Fruit fly (Drosophila melanogaster): ENCODE measurements around the gene CG10185.

CG10185 gene

DNA sequence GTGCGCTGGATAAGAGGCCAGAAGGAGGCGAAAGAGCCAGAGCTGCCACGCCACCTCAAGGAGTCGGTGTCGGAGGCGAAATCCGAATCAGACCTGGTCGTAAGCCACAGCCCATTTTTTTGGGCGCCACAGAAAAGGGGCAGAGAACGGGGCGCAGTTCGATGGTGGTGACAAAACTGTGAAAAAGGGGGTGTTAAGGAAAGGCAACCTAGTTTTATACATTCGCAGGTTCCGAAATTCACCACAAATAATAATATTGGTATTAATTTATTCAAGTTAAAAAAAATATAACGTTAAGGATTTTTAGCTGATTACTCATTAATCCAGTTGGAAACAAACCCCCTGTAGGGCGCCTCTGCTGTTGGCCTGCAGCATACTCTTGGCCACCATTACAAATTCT lies 43.8 kb downstream of the CG10185 start:
- TF ChIP-seq h (optimal IDR thresholded peaks at IDR 0.05) (no peak), Myc (optimal IDR thresholded peaks at IDR 0.05) (no peak), insv (optimal IDR thresholded peaks at IDR 0.05) (no peak)

dm6 chr3R:16022005-16022404 lies 45.4 kb downstream of the CG10185 start:
- TF ChIP-seq ttk (optimal IDR thresholded peaks at IDR 0.05): no peak
- TF ChIP-seq Myc (optimal IDR thresholded peaks at IDR 0.05): no peak
- no peak for TF ChIP-seq psq (optimal IDR thresholded peaks at IDR 0.05)
- TF ChIP-seq insv (optimal IDR thresholded peaks at IDR 0.05): no peak
- TF ChIP-seq h (optimal IDR thresholded peaks at IDR 0.05): no peak
- no peak for TF ChIP-seq Sin3A (optimal IDR thresholded peaks at IDR 0.05)

- TF ChIP-seq ttk (optimal IDR thresholded peaks at IDR 0.05): no peak
- no peak for TF ChIP-seq psq (optimal IDR thresholded peaks at IDR 0.05)
- no peak for TF ChIP-seq insv (optimal IDR thresholded peaks at IDR 0.05)
- TF ChIP-seq Sin3A (optimal IDR thresholded peaks at IDR 0.05): no peak
- TF ChIP-seq h (optimal IDR thresholded peaks at IDR 0.05): no peak
- no peak for TF ChIP-seq Myc (optimal IDR thresholded peaks at IDR 0.05)
Observed at dm6 chr3R:16014573-16014972, 52.8 kb downstream of the CG10185 start.

- TF ChIP-seq Sin3A (optimal IDR thresholded peaks at IDR 0.05) (no peak), psq (optimal IDR thresholded peaks at IDR 0.05) (no peak), Myc (optimal IDR thresholded peaks at IDR 0.05) (no peak), h (optimal IDR thresholded peaks at IDR 0.05) (no peak), ttk (optimal IDR thresholded peaks at IDR 0.05) (no peak), insv (optimal IDR thresholded peaks at IDR 0.05) (no peak)
Observed at dm6 chr3R:16013580-16013979, 53.8 kb downstream of the CG10185 start.

dm6 chr3R:16011698-16012332 lies 55.6 kb downstream of the CG10185 start:
- TF ChIP-seq Sin3A (optimal IDR thresholded peaks at IDR 0.05): no peak
- TF ChIP-seq psq (optimal IDR thresholded peaks at IDR 0.05): no peak
- no peak for TF ChIP-seq ttk (optimal IDR thresholded peaks at IDR 0.05)
- no peak for TF ChIP-seq Myc (optimal IDR thresholded peaks at IDR 0.05)
- no peak for TF ChIP-seq h (optimal IDR thresholded peaks at IDR 0.05)
- TF ChIP-seq insv (optimal IDR thresholded peaks at IDR 0.05): no peak

All from Kc167 (cell line).